Worm (Caenorhabditis elegans) whole organism, mixed stage, embryonic: ENCODE data around the gene Y102A5C.36.

ENCODE experiments used
- lin-13 ChIP-seq: fragments of 150-350 bp; optimal IDR thresholded peaks from 2 replicates; lab custom pipeline; 2014; ENCODE audit warnings: missing biosample characterization, missing genetic modification characterization
- nhr-12 ChIP-seq: fragments of 150-350 bp; optimal IDR thresholded peaks from 2 replicates; lab custom pipeline; 2014; ENCODE audit warnings: missing biosample characterization, missing genetic modification characterization
- nhr-237 ChIP-seq: fragments of 150-350 bp; optimal IDR thresholded peaks from 2 replicates; lab custom pipeline; 2014; ENCODE audit warnings: missing biosample characterization, missing genetic modification characterization
- pha-4 ChIP-seq: fragments of 150-350 bp; optimal IDR thresholded peaks from 2 replicates; lab custom pipeline; 2018; ENCODE audit warnings: missing biosample characterization, missing genetic modification reagents, missing genetic modification characterization

DNA sequence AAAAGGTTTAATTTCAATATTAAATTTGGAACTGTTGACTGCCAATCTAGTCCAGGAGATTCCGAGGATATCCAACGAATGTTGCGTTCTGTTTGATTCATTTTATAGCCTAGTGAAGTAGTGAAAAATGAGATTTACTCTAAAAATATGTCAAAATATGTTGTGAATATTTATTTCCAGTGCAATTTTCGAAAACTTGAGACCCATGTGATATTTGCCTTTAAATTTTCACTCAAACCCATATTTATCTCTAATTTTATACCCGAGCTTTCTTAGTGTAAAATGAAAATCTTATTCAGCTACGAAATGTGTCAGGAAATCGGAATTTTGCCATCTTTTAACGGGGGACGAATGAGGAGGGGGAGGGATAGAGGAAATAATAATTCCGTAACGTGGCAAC lies 17.4 kb downstream of the Y102A5C.36 start, which contains the start of gene F09C6.16:
- TF ChIP-seq lin-13 (tag; lab: Kevin White, UChicago) (no peak), nhr-237 (no peak), nhr-12 (no peak), pha-4 (tag; lab: Kevin White, UChicago) (no peak)
